Worm (Caenorhabditis elegans): ENCODE results near the gene F35B3.7.

F35B3.7 gene

ce11 chrX:16998003-16998402 is 44.9 kb downstream of the F35B3.7 start (continued):
- TF ChIP-seq nhr-71 (tag; optimal IDR thresholded peaks at IDR 0.05), result peak; percentile 55
- TF ChIP-seq dsc-1 (tag; optimal IDR thresholded peaks at IDR 0.05), result no peak
- TF ChIP-seq mep-1 (tag; optimal IDR thresholded peaks at IDR 0.05), result no peak
- no peak for TF ChIP-seq nhr-19 (GFP tag; conservative IDR thresholded peaks at IDR 0.05)
- no peak for TF ChIP-seq egl-13 (tag; optimal IDR thresholded peaks at IDR 0.05)
- no peak for TF ChIP-seq lin-15B (tag; optimal IDR thresholded peaks at IDR 0.05)
- TF ChIP-seq aha-1 (tag; optimal IDR thresholded peaks at IDR 0.05), result no peak
- no peak for TF ChIP-seq swsn-7 (tag; optimal IDR thresholded peaks at IDR 0.05)
- no peak for TF ChIP-seq unc-30 (tag; optimal IDR thresholded peaks at IDR 0.05)
- TF ChIP-seq ceh-63 (GFP tag; optimal IDR thresholded peaks at IDR 0.05), result no peak
- no peak for TF ChIP-seq tlp-1 (tag; optimal IDR thresholded peaks at IDR 0.05)
- TF ChIP-seq sup-37 (GFP tag; optimal IDR thresholded peaks at IDR 0.05), result no peak
- TF ChIP-seq ceh-82 (tag; optimal IDR thresholded peaks at IDR 0.05), result no peak
- TF ChIP-seq tbx-2 (tag; optimal IDR thresholded peaks at IDR 0.05), result no peak
- no peak for TF ChIP-seq C34B4.2 (tag; optimal IDR thresholded peaks at IDR 0.05)
- no peak for TF ChIP-seq zag-1 (tag; optimal IDR thresholded peaks at IDR 0.05)
- no peak for TF ChIP-seq rnt-1 (tag; optimal IDR thresholded peaks at IDR 0.05)
- peak; percentile 46 for TF ChIP-seq vab-15 (tag; optimal IDR thresholded peaks at IDR 0.05)
- peak; percentile 47; the same call in 1 of the 2 replicates for TF ChIP-seq grh-1 (GFP tag; IDR thresholded peaks at IDR 0.05)
- TF ChIP-seq efl-1 (optimal IDR thresholded peaks at IDR 0.05), result peak; percentile 1 to 32
- peak; percentile 16 to 77 for TF ChIP-seq efl-1 (GFP tag; optimal IDR thresholded peaks at IDR 0.05 in 1 of 2)
- no peak for TF ChIP-seq hlh-4 (tag; optimal IDR thresholded peaks at IDR 0.05)
- no peak for TF ChIP-seq aly-2 (tag; optimal IDR thresholded peaks at IDR 0.05)
- no peak for TF ChIP-seq hlh-17 (GFP tag; optimal IDR thresholded peaks at IDR 0.05; ENCODE audit: borderline replicate concordance)
- TF ChIP-seq pax-3 (tag; optimal IDR thresholded peaks at IDR 0.05), result no peak
- TF ChIP-seq C16A3.4 (tag; optimal IDR thresholded peaks at IDR 0.05), result no peak
- TF ChIP-seq elt-2 (tag; optimal IDR thresholded peaks at IDR 0.05), result no peak
- TF ChIP-seq dpl-1 (GFP tag; optimal IDR thresholded peaks at IDR 0.05), result peak; percentile 10 to 46 (median 41)
- no peak for TF ChIP-seq nhr-47 (tag; optimal IDR thresholded peaks at IDR 0.05)
- TF ChIP-seq mef-2 (tag; optimal IDR thresholded peaks at IDR 0.05), result no peak
- no peak for TF ChIP-seq ztf-11 (tag; optimal IDR thresholded peaks at IDR 0.05)
- no peak for TF ChIP-seq sox-4 (tag; optimal IDR thresholded peaks at IDR 0.05)
- TF ChIP-seq hpl-2 (GFP tag; optimal IDR thresholded peaks at IDR 0.05), result no peak
- TF ChIP-seq nhr-77 (tag; optimal IDR thresholded peaks at IDR 0.05), result no peak
- TF ChIP-seq lir-3 (tag; optimal IDR thresholded peaks at IDR 0.05; ENCODE audit: poor library complexity), result no peak
- TF ChIP-seq unc-62 (GFP tag; optimal IDR thresholded peaks at IDR 0.05), result no peak

ce11 chrX:16995886-16996283 is 47.0 kb downstream of the F35B3.7 start:
- TF ChIP-seq Y116A8C.19 (tag; optimal IDR thresholded peaks at IDR 0.05; ENCODE audit: borderline replicate concordance) (no peak), jun-1 (tag; optimal IDR thresholded peaks at IDR 0.05) (no peak), lin-14 (GFP tag; optimal IDR thresholded peaks at IDR 0.05) (no peak), elt-2 (tag; optimal IDR thresholded peaks at IDR 0.05) (peak; percentile 46), mef-2 (tag; optimal IDR thresholded peaks at IDR 0.05) (no peak)

- peak; percentile 14 for TF ChIP-seq pag-3 (tag; optimal IDR thresholded peaks at IDR 0.05; ENCODE audit: borderline replicate concordance, insufficient read depth)
- no peak for TF ChIP-seq sox-4 (tag; optimal IDR thresholded peaks at IDR 0.05)
- TF ChIP-seq fkh-4 (tag; optimal IDR thresholded peaks at IDR 0.05; ENCODE audit: borderline replicate concordance), result peak; percentile 75
- TF ChIP-seq lin-15B (tag; optimal IDR thresholded peaks at IDR 0.05), result no peak
- no peak for TF ChIP-seq tlp-1 (tag; optimal IDR thresholded peaks at IDR 0.05)
- peak; percentile 84 for TF ChIP-seq dsc-1 (tag; optimal IDR thresholded peaks at IDR 0.05)
- no peak for TF ChIP-seq nhr-237 (tag; optimal IDR thresholded peaks at IDR 0.05)
- TF ChIP-seq efl-1 (optimal IDR thresholded peaks at IDR 0.05), result no peak
- TF ChIP-seq efl-1 (GFP tag; optimal IDR thresholded peaks at IDR 0.05 in 1 of 2), result peak in 1 of 2 experiments; percentile 92
- TF ChIP-seq lin-14 (GFP tag; optimal IDR thresholded peaks at IDR 0.05), result peak; percentile 37
- TF ChIP-seq nhr-85 (tag), result peak; percentile 62
- no peak for TF ChIP-seq lsy-2 (tag; optimal IDR thresholded peaks at IDR 0.05)
- peak in 1 of 6 experiments; percentile 19 for TF ChIP-seq elt-3 (tag; optimal IDR thresholded peaks at IDR 0.05)
- TF ChIP-seq alr-1 (tag; optimal IDR thresholded peaks at IDR 0.05; ENCODE audit: borderline replicate concordance), result no peak
- peak; percentile 89 for TF ChIP-seq blmp-1 (tag; optimal IDR thresholded peaks at IDR 0.05)
- TF ChIP-seq isw-1 (GFP tag; IDR thresholded peaks at IDR 0.05), result no peak
- no peak for TF ChIP-seq sup-37 (GFP tag; optimal IDR thresholded peaks at IDR 0.05)
- no peak for TF ChIP-seq C34B4.2 (tag; optimal IDR thresholded peaks at IDR 0.05)
These were observed 47.6 kb downstream of the F35B3.7 start for ce11 chrX:16995149-16995885.

All from whole organism, L1 larva.